Worm (Caenorhabditis elegans): ENCODE results near the gene srh-67.

ce11 chrII:12482622-12483021 lies 26.1 kb upstream of the srh-67 start, which contains the start of gene fbxb-102:
- no peak for TF ChIP-seq ceh-31 (tag; optimal IDR thresholded peaks at IDR 0.05)
- no peak for TF ChIP-seq elt-2 (tag; optimal IDR thresholded peaks at IDR 0.05)

Data from whole organism, late embryonic.